Fruit fly (Drosophila melanogaster): ENCODE data around the gene mol.

- TF ChIP-seq CG7368 (GFP tag; optimal IDR thresholded peaks at IDR 0.05), result no peak
- no peak for TF ChIP-seq Sox102F (GFP tag; optimal IDR thresholded peaks at IDR 0.05)
- TF ChIP-seq esn (GFP tag; optimal IDR thresholded peaks at IDR 0.05), result no peak
- no peak for TF ChIP-seq ss (GFP tag; optimal IDR thresholded peaks at IDR 0.05)
- no peak for TF ChIP-seq CG6792 (GFP tag; optimal IDR thresholded peaks at IDR 0.05)
These were observed 10.7 kb upstream of the mol start for dm6 chr2L:15008034-15008433.

Data from whole organism, prepupa.